Worm (Caenorhabditis elegans) whole organism, L3 larva: ENCODE measurements around the gene dnj-9.

Experiments
- ZK546.5 ChIP-seq: sonication (generic microtip); optimal IDR thresholded peaks from 2 replicates; lab custom pipeline; 2017; ENCODE audit warnings: missing biosample characterization, missing genetic modification characterization
- ceh-82 ChIP-seq: fragments of 150-350 bp; optimal IDR thresholded peaks from 2 replicates; lab custom pipeline; 2014; ENCODE audit warnings: missing biosample characterization, missing genetic modification characterization
- lin-39 ChIP-seq: fragments of 150-350 bp; optimal IDR thresholded peaks from 2 replicates; lab custom pipeline; 2018; ENCODE audit warnings: missing biosample characterization, missing genetic modification reagents, missing genetic modification characterization
- pqm-1 ChIP-seq: fragments of 150-350 bp; optimal IDR thresholded peaks from 2 replicates; lab custom pipeline; 2017; ENCODE audit warnings: missing biosample characterization, missing genetic modification characterization, inconsistent platforms
- snpc-4 ChIP-seq: fragments of 150-350 bp; optimal IDR thresholded peaks from 2 replicates; lab custom pipeline; 2014; ENCODE audit warnings: missing biosample characterization, missing genetic modification characterization

DNA sequence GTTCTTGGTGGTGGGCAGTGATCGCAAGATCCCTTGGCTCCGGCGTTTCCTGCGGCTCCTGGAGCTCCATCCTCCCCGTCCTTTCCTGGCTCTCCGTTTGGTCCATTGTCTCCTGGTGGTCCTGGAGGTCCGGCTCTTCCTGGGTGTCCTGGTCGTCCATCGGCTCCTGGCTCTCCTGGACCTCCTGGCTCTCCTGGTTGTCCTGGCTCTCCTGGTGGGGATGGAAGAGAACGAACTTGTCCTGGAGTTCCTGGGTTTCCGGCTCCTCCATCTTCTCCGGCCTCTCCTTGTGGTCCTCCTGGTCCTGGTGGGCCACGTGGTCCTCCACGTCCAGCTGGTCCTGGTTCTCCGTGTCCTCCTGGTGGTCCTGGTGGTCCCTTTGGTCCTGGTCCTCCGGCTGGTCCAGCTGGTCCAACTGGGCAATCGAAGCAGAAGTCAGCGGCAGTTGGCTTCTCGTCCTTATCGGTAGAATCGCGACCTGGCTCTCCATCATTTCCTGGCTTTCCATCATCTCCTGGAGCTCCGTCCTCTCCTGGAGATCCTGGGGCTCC lies 18.0 kb downstream of the dnj-9 start:
- TF ChIP-seq ceh-82 (no peak), lin-39 (tag; lab: Kevin White, UChicago) (no peak), pqm-1 (no peak), snpc-4 (tag; lab: Kevin White, UChicago) (no peak), ZK546.5 (no peak)
